Worm (Caenorhabditis elegans) whole organism, young adult: ENCODE results near the gene srh-16.

Experiments
- B0019.2 ChIP-seq: fragments of 200-800 bp; sonication (Bioruptor generic); conservative IDR thresholded peaks from 2 replicates; pipeline ENCODE4 v1.3.6; 2022; ENCODE audit warnings: missing genetic modification reagents, missing genetic modification characterization, missing compliant biosample characterization
- F10E7.11 ChIP-seq: sonication (generic microtip); optimal IDR thresholded peaks from 2 replicates; lab custom pipeline; 2017; ENCODE audit warnings: mild to moderate bottlenecking, missing genetic modification characterization, moderate library complexity, missing compliant biosample characterization
- F33H1.4 ChIP-seq: fragments of 200-800 bp; sonication (Bioruptor generic); IDR thresholded peaks from 2 replicates; pipeline ENCODE4 v1.3.6; 2022; ENCODE audit warnings: missing genetic modification reagents, missing genetic modification characterization, missing compliant biosample characterization
- F37B4.10 ChIP-seq: fragments of 200-800 bp; sonication (Bioruptor generic); IDR thresholded peaks from 2 replicates; pipeline ENCODE4 v1.3.6; 2022; ENCODE audit warnings: missing genetic modification characterization, missing compliant biosample characterization
- F39B2.1 ChIP-seq: fragments of 200-800 bp; sonication (Bioruptor generic); IDR thresholded peaks from 2 replicates; pipeline ENCODE4 v1.3.6; 2022; ENCODE audit warnings: missing genetic modification reagents, missing genetic modification characterization, missing compliant biosample characterization
- F49E8.2 ChIP-seq: sonication (generic microtip); optimal IDR thresholded peaks from 3 replicates; lab custom pipeline; 2017; ENCODE audit warnings: missing genetic modification characterization, mild to moderate bottlenecking, missing compliant biosample characterization, antibody characterized with exemption, moderate library complexity; ENCODE audit not compliant: insufficient read depth
- F55B11.4 ChIP-seq: sonication (generic microtip); optimal IDR thresholded peaks from 2 replicates; lab custom pipeline; 2016; ENCODE audit warnings: missing compliant biosample characterization, missing genetic modification characterization, borderline replicate concordance; ENCODE audit not compliant: insufficient read depth
- K11D2.4 ChIP-seq: fragments of 200-800 bp; sonication (Bioruptor generic); IDR thresholded peaks from 2 replicates; pipeline ENCODE4 v1.3.6; 2022; ENCODE audit warnings: missing genetic modification reagents, missing genetic modification characterization, missing compliant biosample characterization
- K12H6.12 ChIP-seq: fragments of 200-800 bp; sonication (Bioruptor generic); optimal IDR thresholded peaks from 2 replicates; lab custom pipeline; 2018; ENCODE audit warnings: mild to moderate bottlenecking, missing genetic modification characterization, missing compliant biosample characterization
- Y53F4B.3 ChIP-seq: fragments of 200-800 bp; sonication (Bioruptor generic); IDR thresholded peaks from 2 replicates; pipeline ENCODE4 v1.3.6; 2022; ENCODE audit warnings: missing genetic modification reagents, missing genetic modification characterization, missing compliant biosample characterization
- Y53G8AR.9 ChIP-seq: fragments of 200-800 bp; sonication (Bioruptor generic); conservative IDR thresholded peaks from 2 replicates; pipeline ENCODE4 v1.3.6; 2022; ENCODE audit warnings: missing genetic modification reagents, missing genetic modification characterization, missing compliant biosample characterization
- Y95B8A.8 ChIP-seq: fragments of 200-800 bp; sonication (Bioruptor generic); IDR thresholded peaks from 2 replicates; pipeline ENCODE4 v1.3.6; 2022; ENCODE audit warnings: missing genetic modification reagents, missing genetic modification characterization, missing compliant biosample characterization
- ama-1 ChIP-seq, 3 experiments: fragments of 150-350 bp in 1 of 3; sonication (generic microtip) in 2 of 3; optimal IDR thresholded peaks; 2 replicates each; lab custom pipeline; 2014 to 2018; ENCODE audit warnings: missing biosample characterization in 2 of 3, missing genetic modification characterization in 2 of 3, missing genetic modification reagents in 2 of 3
- attf-3 ChIP-seq: fragments of 200-800 bp; sonication (Bioruptor generic); conservative IDR thresholded peaks from 2 replicates; pipeline ENCODE4 v1.3.6; 2022; ENCODE audit warnings: missing genetic modification reagents, missing genetic modification characterization, missing compliant biosample characterization
- ccch-3 ChIP-seq: fragments of 200-800 bp; sonication (Bioruptor generic); optimal IDR thresholded peaks from 2 replicates; lab custom pipeline; 2018; ENCODE audit warnings: mild to moderate bottlenecking, missing genetic modification characterization, missing compliant biosample characterization
- cebp-1 ChIP-seq, 2 experiments: fragments of 200-800 bp in 1 of 2; sonication (Bioruptor generic) in 1 of 2; sonication (generic microtip) in 1 of 2; IDR thresholded peaks in 1 of 2; optimal IDR thresholded peaks in 1 of 2; 2 replicates each; pipeline versions ENCODE4 v1.3.6 to Lab custom; 2017 to 2022; ENCODE audit warnings: missing compliant biosample characterization in 2 of 2, missing genetic modification characterization in 2 of 2, mild to moderate bottlenecking in 1 of 2, missing genetic modification reagents in 1 of 2, moderate library complexity in 1 of 2
- cebp-2 ChIP-seq: fragments of 200-800 bp; sonication (Bioruptor generic); IDR thresholded peaks from 2 replicates; pipeline ENCODE4 v1.3.6; 2022; ENCODE audit warnings: missing genetic modification characterization, missing compliant biosample characterization
- ceh-100 ChIP-seq: fragments of 200-800 bp; sonication (Bioruptor generic); IDR thresholded peaks from 2 replicates; pipeline ENCODE4 v1.3.6; 2022; ENCODE audit warnings: missing genetic modification reagents, missing genetic modification characterization, missing compliant biosample characterization
- ceh-58 ChIP-seq: fragments of 200-800 bp; sonication (Bioruptor generic); IDR thresholded peaks from 2 replicates; pipeline ENCODE4 v1.3.6; 2022; ENCODE audit warnings: missing genetic modification characterization, missing compliant biosample characterization
- ceh-91 ChIP-seq: fragments of 200-800 bp; sonication (Bioruptor generic); IDR thresholded peaks from 2 replicates; pipeline ENCODE4 v1.3.6; 2022; ENCODE audit warnings: missing genetic modification reagents, missing genetic modification characterization, missing compliant biosample characterization
- die-1 ChIP-seq: sonication (generic microtip); optimal IDR thresholded peaks from 2 replicates; lab custom pipeline; 2016; ENCODE audit warnings: missing genotype, mild to moderate bottlenecking, missing genetic modification characterization, missing compliant biosample characterization
- dpff-1 ChIP-seq: sonication (generic microtip); optimal IDR thresholded peaks from 2 replicates; lab custom pipeline; 2017; ENCODE audit warnings: mild to moderate bottlenecking, missing genetic modification characterization, missing compliant biosample characterization
- dpl-1 ChIP-seq: fragments of 150-350 bp; optimal IDR thresholded peaks from 2 replicates; lab custom pipeline; 2014; ENCODE audit warnings: missing biosample characterization, missing genetic modification reagents, missing genetic modification characterization
- egrh-3 ChIP-seq: fragments of 200-800 bp; sonication (Bioruptor generic); IDR thresholded peaks from 2 replicates; pipeline ENCODE4 v1.3.6; 2022; ENCODE audit warnings: missing genetic modification reagents, missing genetic modification characterization, missing compliant biosample characterization
- ets-4 ChIP-seq: fragments of 200-800 bp; sonication (Bioruptor generic); optimal IDR thresholded peaks from 2 replicates; lab custom pipeline; 2018; ENCODE audit warnings: mild to moderate bottlenecking, missing genetic modification characterization, missing compliant biosample characterization
- fkh-3 ChIP-seq: sonication (generic microtip); optimal IDR thresholded peaks from 2 replicates; lab custom pipeline; 2016; ENCODE audit warnings: mild to moderate bottlenecking, missing genetic modification characterization, missing compliant biosample characterization
- hlh-12 ChIP-seq: sonication (generic microtip); optimal IDR thresholded peaks from 2 replicates; lab custom pipeline; 2016; ENCODE audit warnings: missing genetic modification characterization, missing compliant biosample characterization
- lag-1 ChIP-seq: fragments of 200-800 bp; sonication (Bioruptor generic); IDR thresholded peaks from 2 replicates; pipeline ENCODE4 v1.3.6; 2022; ENCODE audit warnings: missing genetic modification reagents, missing genetic modification characterization, missing compliant biosample characterization
- let-607 ChIP-seq, 2 experiments: fragments of 200-800 bp in 1 of 2; sonication (Bioruptor generic) in 1 of 2; sonication (generic microtip) in 1 of 2; optimal IDR thresholded peaks; 2 replicates each; lab custom pipeline; 2016 to 2018; ENCODE audit warnings: mild to moderate bottlenecking in 2 of 2, missing compliant biosample characterization in 2 of 2, missing genetic modification characterization in 2 of 2, moderate library complexity in 2 of 2, missing genotype in 1 of 2
- lin-35 ChIP-seq, 3 experiments: fragments of 150-350 bp in 2 of 3; sonication (generic microtip) in 1 of 3; optimal IDR thresholded peaks; 2 replicates each; lab custom pipeline; 2014 to 2018; ENCODE audit warnings: missing biosample characterization in 3 of 3, missing genetic modification characterization in 3 of 3, missing genetic modification reagents in 3 of 3
- lin-54 ChIP-seq: fragments of 200-800 bp; sonication (Bioruptor generic); optimal IDR thresholded peaks from 2 replicates; lab custom pipeline; 2018; ENCODE audit warnings: mild to moderate bottlenecking, missing genetic modification characterization, missing compliant biosample characterization
- lir-1 ChIP-seq: fragments of 200-800 bp; sonication (Bioruptor generic); conservative IDR thresholded peaks from 2 replicates; pipeline ENCODE4 v1.3.6; 2022; ENCODE audit warnings: missing genetic modification reagents, missing genetic modification characterization, missing compliant biosample characterization
- lsl-1 ChIP-seq: fragments of 200-800 bp; sonication (Bioruptor generic); optimal IDR thresholded peaks from 2 replicates; lab custom pipeline; 2018; ENCODE audit warnings: mild to moderate bottlenecking, missing genetic modification characterization, moderate library complexity, missing compliant biosample characterization
- madf-10 ChIP-seq: sonication (generic microtip); optimal IDR thresholded peaks from 2 replicates; lab custom pipeline; 2016; ENCODE audit warnings: mild to moderate bottlenecking, missing genetic modification characterization, missing compliant biosample characterization
- madf-3 ChIP-seq: fragments of 200-800 bp; sonication (Bioruptor generic); IDR thresholded peaks from 2 replicates; pipeline ENCODE4 v1.3.6; 2022; ENCODE audit warnings: missing genetic modification reagents, missing genetic modification characterization, missing compliant biosample characterization
- madf-8 ChIP-seq: fragments of 200-800 bp; sonication (Bioruptor generic); conservative IDR thresholded peaks from 2 replicates; pipeline ENCODE4 v1.3.6; 2022; ENCODE audit warnings: missing genetic modification reagents, missing genetic modification characterization, missing compliant biosample characterization
- mel-28 ChIP-seq: sonication (generic microtip); optimal IDR thresholded peaks from 2 replicates; lab custom pipeline; 2016; ENCODE audit warnings: borderline replicate concordance, mild to moderate bottlenecking, missing genetic modification characterization, missing compliant biosample characterization
- nfya-2 ChIP-seq: fragments of 200-800 bp; sonication (Bioruptor generic); IDR thresholded peaks from 2 replicates; pipeline ENCODE4 v1.3.6; 2022; ENCODE audit warnings: missing genetic modification reagents, missing genetic modification characterization, missing compliant biosample characterization
- nhr-120 ChIP-seq: fragments of 200-800 bp; sonication (Bioruptor generic); IDR thresholded peaks from 2 replicates; pipeline ENCODE4 v1.3.6; 2022; ENCODE audit warnings: missing genetic modification characterization, missing compliant biosample characterization
- nhr-179 ChIP-seq: sonication (generic microtip); optimal IDR thresholded peaks from 2 replicates; lab custom pipeline; 2016; ENCODE audit warnings: mild to moderate bottlenecking, missing genetic modification characterization, missing compliant biosample characterization
- pbrm-1 ChIP-seq: fragments of 200-800 bp; sonication (Bioruptor generic); IDR thresholded peaks from 2 replicates; pipeline ENCODE4 v1.3.6; 2022; ENCODE audit warnings: missing genetic modification reagents, missing genetic modification characterization, missing compliant biosample characterization
- snpc-1.1 ChIP-seq: sonication (generic microtip); optimal IDR thresholded peaks from 2 replicates; lab custom pipeline; 2017; ENCODE audit warnings: missing genetic modification characterization, mild to moderate bottlenecking, missing compliant biosample characterization, antibody characterized with exemption, moderate library complexity, missing genotype, missing genetic modification reagents; ENCODE audit not compliant: insufficient read depth
- somi-1 ChIP-seq: fragments of 200-800 bp; sonication (Bioruptor generic); optimal IDR thresholded peaks from 2 replicates; lab custom pipeline; 2018; ENCODE audit warnings: mild to moderate bottlenecking, missing genetic modification characterization, missing compliant biosample characterization
- xnd-1 ChIP-seq: sonication (generic microtip); optimal IDR thresholded peaks from 2 replicates; lab custom pipeline; 2016; ENCODE audit warnings: missing genotype, missing genetic modification reagents, missing genetic modification characterization, missing compliant biosample characterization
- ztf-22 ChIP-seq: fragments of 200-800 bp; sonication (Bioruptor generic); optimal IDR thresholded peaks from 2 replicates; lab custom pipeline; 2018; ENCODE audit warnings: mild to moderate bottlenecking, missing genetic modification characterization, moderate library complexity, missing compliant biosample characterization
- ztf-26 ChIP-seq: sonication (generic microtip); optimal IDR thresholded peaks from 2 replicates; lab custom pipeline; 2017; ENCODE audit warnings: missing genetic modification characterization, missing compliant biosample characterization
- ztf-6 ChIP-seq: fragments of 200-800 bp; sonication (Bioruptor generic); IDR thresholded peaks from 2 replicates; pipeline ENCODE4 v1.3.6; 2022; ENCODE audit warnings: missing genetic modification reagents, missing genetic modification characterization, missing compliant biosample characterization

Gene srh-16

DNA sequence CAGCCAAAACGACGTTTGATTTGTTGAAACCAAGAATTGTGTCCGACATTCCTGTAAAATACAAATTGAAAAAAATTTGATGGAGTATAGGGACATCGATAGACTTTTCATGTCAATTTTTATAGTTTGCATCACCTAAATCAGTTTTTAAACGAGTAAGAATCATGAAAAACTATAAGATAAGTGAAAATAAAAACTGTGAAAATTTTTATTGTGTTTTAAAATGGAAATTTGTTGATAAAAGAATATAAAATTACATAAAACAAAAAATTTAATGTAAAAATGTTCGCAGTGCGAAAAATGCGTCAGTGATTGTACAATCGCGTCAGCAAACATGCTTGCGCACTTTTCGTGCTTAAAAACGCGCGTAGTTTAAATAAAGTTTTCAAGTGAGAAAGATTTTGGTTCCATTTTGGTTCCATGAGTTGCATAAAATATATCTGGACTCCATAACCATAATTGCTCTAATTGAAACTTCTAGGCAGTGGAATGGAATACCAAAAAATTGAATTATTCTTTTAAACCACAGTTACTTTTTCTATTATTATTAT is 51.8 kb downstream of the srh-16 start, which contains the start of gene tomm-20 (continued):
- TF ChIP-seq K11D2.4 (GFP tag; lab: Robert Waterston, UW) (peak; percentile 90), Y95B8A.8 (GFP tag; lab: Robert Waterston, UW) (no peak), F37B4.10 (GFP tag; lab: Robert Waterston, UW) (no peak), nfya-2 (GFP tag; lab: Robert Waterston, UW) (no peak), hlh-12 (tag; lab: Kevin White, UChicago) (no peak), ceh-91 (peak; percentile 10; the same call in 1 of the 2 replicates), die-1 (tag; lab: Kevin White, UChicago) (peak; percentile 52), dpl-1 (GFP tag; lab: Kevin White, UChicago) (peak; percentile 98), egrh-3 (GFP tag; lab: Robert Waterston, UW) (no peak), madf-3 (GFP tag; lab: Robert Waterston, UW) (peak; percentile 87), cebp-1 (GFP tag; IDR thresholded peaks at IDR 0.05; lab: Robert Waterston, UW) (no peak), cebp-1 (tag; optimal IDR thresholded peaks at IDR 0.05; lab: Kevin White, UChicago) (peak; percentile 85), nhr-179 (no peak), B0019.2 (0 out of 2 replicates have a peak, but pooled peaks have one; percentile 37), ama-1 (optimal IDR thresholded peaks at IDR 0.05; lab: Kevin White, UChicago) (no peak), ama-1 (GFP tag; optimal IDR thresholded peaks at IDR 0.05; lab: Kevin White, UChicago) (no peak), ztf-22 (GFP tag; lab: Kevin White, UChicago) (no peak), lag-1 (GFP tag; lab: Robert Waterston, UW) (no peak), madf-10 (tag; lab: Kevin White, UChicago) (peak; percentile 58), Y53F4B.3 (GFP tag; lab: Robert Waterston, UW) (no peak), xnd-1 (tag; lab: Kevin White, UChicago) (peak; percentile 54), ets-4 (GFP tag; lab: Kevin White, UChicago) (no peak), let-607 (tag; optimal IDR thresholded peaks at IDR 0.05; lab: Kevin White, UChicago) (peak in 1 of 2 experiments; percentile 76), dpff-1 (tag; lab: Kevin White, UChicago) (no peak), lir-1 (GFP tag; lab: Robert Waterston, UW) (peak; percentile 77), F55B11.4 (tag; lab: Kevin White, UChicago) (no peak), F33H1.4 (GFP tag; lab: Robert Waterston, UW) (peak; percentile 73), snpc-1.1 (tag; lab: Kevin White, UChicago) (peak; percentile 40), mel-28 (no peak), F49E8.2 (tag; lab: Kevin White, UChicago) (peak; percentile 56), nhr-120 (GFP tag; lab: Robert Waterston, UW) (no peak), cebp-2 (GFP tag; lab: Robert Waterston, UW) (no peak), Y53G8AR.9 (peak; percentile 94), ztf-26 (tag; lab: Kevin White, UChicago) (peak; percentile 79), ceh-100 (peak; percentile 81), attf-3 (peak; percentile 87), madf-8 (GFP tag; lab: Robert Waterston, UW) (peak; percentile 65), lin-35 (GFP tag; optimal IDR thresholded peaks at IDR 0.05; lab: Kevin White, UChicago) (peak; percentile 86 to 98 (median 92)), somi-1 (GFP tag; lab: Kevin White, UChicago) (peak; percentile 47), ceh-58 (GFP tag; lab: Robert Waterston, UW) (no peak), F10E7.11 (tag; lab: Kevin White, UChicago) (no peak), lsl-1 (peak; percentile 75), ztf-6 (GFP tag; lab: Robert Waterston, UW) (0 out of 2 replicates have a peak, but pooled peaks have one; percentile 19), F39B2.1 (GFP tag; lab: Robert Waterston, UW) (no peak), lin-54 (GFP tag; lab: Kevin White, UChicago) (peak; percentile 98), fkh-3 (tag; lab: Kevin White, UChicago) (no peak), K12H6.12 (tag; lab: Kevin White, UChicago) (peak; percentile 39), ccch-3 (no peak), pbrm-1 (GFP tag; lab: Robert Waterston, UW) (peak; percentile 92)
